Worm (Caenorhabditis elegans) whole organism, L3 larva: ENCODE data around the gene K09G1.1.

ENCODE experiments used
- R02D3.7 ChIP-seq: fragments of 150-350 bp; optimal IDR thresholded peaks from 2 replicates; lab custom pipeline; 2014; ENCODE audit warnings: missing biosample characterization, missing genetic modification characterization
- ZK546.5 ChIP-seq: sonication (generic microtip); optimal IDR thresholded peaks from 2 replicates; lab custom pipeline; 2017; ENCODE audit warnings: missing biosample characterization, missing genetic modification characterization
- ama-1 ChIP-seq: fragments of 150-350 bp; optimal IDR thresholded peaks from 2 replicates; lab custom pipeline; 2018
- ceh-16 ChIP-seq: sonication (generic microtip); optimal IDR thresholded peaks from 2 replicates; lab custom pipeline; 2017; ENCODE audit warnings: missing biosample characterization, missing genetic modification characterization
- ceh-28 ChIP-seq: fragments of 150-350 bp; optimal IDR thresholded peaks from 2 replicates; lab custom pipeline; 2014; ENCODE audit warnings: missing biosample characterization, missing genetic modification reagents, missing genetic modification characterization
- ceh-82 ChIP-seq: fragments of 150-350 bp; optimal IDR thresholded peaks from 2 replicates; lab custom pipeline; 2014; ENCODE audit warnings: missing biosample characterization, missing genetic modification characterization
- daf-12 ChIP-seq: fragments of 150-350 bp; optimal IDR thresholded peaks from 2 replicates; lab custom pipeline; 2014; ENCODE audit warnings: missing biosample characterization, missing genetic modification reagents, missing genetic modification characterization
- egl-27 ChIP-seq: sonication (generic microtip); optimal IDR thresholded peaks from 4 replicates; lab custom pipeline; 2017; ENCODE audit warnings: missing biosample characterization, missing genetic modification reagents, missing genetic modification characterization
- egl-5 ChIP-seq: fragments of 150-350 bp; optimal IDR thresholded peaks from 2 replicates; lab custom pipeline; 2017; ENCODE audit warnings: missing biosample characterization, missing genetic modification reagents, missing genetic modification characterization, inconsistent platforms
- elt-1 ChIP-seq: fragments of 150-350 bp; optimal IDR thresholded peaks from 2 replicates; lab custom pipeline; 2014; ENCODE audit warnings: missing biosample characterization, missing genetic modification characterization
- elt-2 ChIP-seq: sonication (generic microtip); optimal IDR thresholded peaks from 2 replicates; lab custom pipeline; 2016; ENCODE audit warnings: missing genetic modification reagents, mild to moderate bottlenecking, missing genetic modification characterization, missing compliant biosample characterization
- elt-3 ChIP-seq, 3 experiments: fragments of 150-350 bp in 1 of 3; sonication (generic microtip) in 2 of 3; optimal IDR thresholded peaks; 2 replicates in 2 of 3; 4 replicates in 1 of 3; lab custom pipeline; 2014 to 2017; ENCODE audit warnings: missing biosample characterization in 3 of 3, missing genetic modification characterization in 3 of 3
- eor-1 ChIP-seq, 2 experiments: fragments of 150-350 bp; optimal IDR thresholded peaks; 2 replicates each; lab custom pipeline; 2014 to 2018; ENCODE audit warnings: missing biosample characterization in 2 of 2, missing genetic modification characterization in 2 of 2
- fkh-10 ChIP-seq: sonication (generic microtip); optimal IDR thresholded peaks from 2 replicates; lab custom pipeline; 2017; ENCODE audit warnings: missing biosample characterization, missing genetic modification reagents, missing genetic modification characterization
- fkh-2 ChIP-seq: fragments of 150-350 bp; optimal IDR thresholded peaks from 2 replicates; lab custom pipeline; 2014; ENCODE audit warnings: missing biosample characterization, missing genetic modification reagents, missing genetic modification characterization
- jun-1 ChIP-seq: fragments of 150-350 bp; optimal IDR thresholded peaks from 2 replicates; lab custom pipeline; 2014; ENCODE audit warnings: missing biosample characterization, missing genetic modification reagents, missing genetic modification characterization
- lin-15B ChIP-seq: fragments of 150-350 bp; optimal IDR thresholded peaks from 2 replicates; lab custom pipeline; 2014; ENCODE audit warnings: missing biosample characterization, missing genetic modification characterization
- lin-39 ChIP-seq: fragments of 150-350 bp; optimal IDR thresholded peaks from 2 replicates; lab custom pipeline; 2018; ENCODE audit warnings: missing biosample characterization, missing genetic modification reagents, missing genetic modification characterization
- lsy-12 ChIP-seq: sonication (generic microtip); optimal IDR thresholded peaks from 2 replicates; lab custom pipeline; 2016; ENCODE audit warnings: mild to moderate bottlenecking, missing genetic modification characterization, missing compliant biosample characterization
- nfya-1 ChIP-seq: sonication (generic microtip); optimal IDR thresholded peaks from 2 replicates; lab custom pipeline; 2017; ENCODE audit warnings: missing genetic modification characterization, mild to moderate bottlenecking, missing compliant biosample characterization, antibody characterized with exemption, moderate library complexity; ENCODE audit not compliant: insufficient read depth
- nhr-12 ChIP-seq: fragments of 150-350 bp; optimal IDR thresholded peaks from 2 replicates; lab custom pipeline; 2014; ENCODE audit warnings: missing biosample characterization, missing genetic modification characterization
- nhr-23 ChIP-seq: fragments of 150-350 bp; optimal IDR thresholded peaks from 2 replicates; lab custom pipeline; 2014; ENCODE audit warnings: missing biosample characterization, missing genetic modification reagents, missing genetic modification characterization
- nhr-237 ChIP-seq: fragments of 150-350 bp; optimal IDR thresholded peaks from 2 replicates; lab custom pipeline; 2014; ENCODE audit warnings: missing biosample characterization, missing genetic modification characterization
- nhr-25 ChIP-seq: sonication (generic microtip); optimal IDR thresholded peaks from 2 replicates; lab custom pipeline; 2017; ENCODE audit warnings: missing biosample characterization, missing genetic modification characterization
- nhr-28 ChIP-seq: fragments of 150-350 bp; optimal IDR thresholded peaks from 2 replicates; lab custom pipeline; 2014; ENCODE audit warnings: missing biosample characterization, missing genetic modification characterization
- nhr-43 ChIP-seq: sonication (generic microtip); optimal IDR thresholded peaks from 2 replicates; lab custom pipeline; 2016; ENCODE audit warnings: mild to moderate bottlenecking, missing genetic modification characterization, missing compliant biosample characterization; ENCODE audit not compliant: poor library complexity, severe bottlenecking
- nhr-77 ChIP-seq: fragments of 150-350 bp; optimal IDR thresholded peaks from 2 replicates; lab custom pipeline; 2014; ENCODE audit warnings: missing biosample characterization, missing genetic modification characterization
- pha-4 ChIP-seq: fragments of 150-350 bp; optimal IDR thresholded peaks from 2 replicates; lab custom pipeline; 2014; ENCODE audit warnings: missing biosample characterization, missing genetic modification reagents, missing genetic modification characterization
- pqm-1 ChIP-seq: fragments of 150-350 bp; optimal IDR thresholded peaks from 2 replicates; lab custom pipeline; 2017; ENCODE audit warnings: missing biosample characterization, missing genetic modification characterization, inconsistent platforms
- sea-2 ChIP-seq: fragments of 150-350 bp; sonication (generic microtip); optimal IDR thresholded peaks from 4 replicates; lab custom pipeline; 2014; ENCODE audit warnings: missing biosample characterization, missing genetic modification reagents, missing genetic modification characterization
- skn-1 ChIP-seq: fragments of 150-350 bp; optimal IDR thresholded peaks from 2 replicates; lab custom pipeline; 2014; ENCODE audit warnings: missing biosample characterization, missing genetic modification characterization
- snpc-4 ChIP-seq: fragments of 150-350 bp; optimal IDR thresholded peaks from 2 replicates; lab custom pipeline; 2014; ENCODE audit warnings: missing biosample characterization, missing genetic modification characterization
- tbx-2 ChIP-seq: sonication (generic microtip); optimal IDR thresholded peaks from 2 replicates; lab custom pipeline; 2016; ENCODE audit warnings: mild to moderate bottlenecking, missing genetic modification characterization, missing compliant biosample characterization
- unc-39 ChIP-seq: sonication (generic microtip); optimal IDR thresholded peaks from 4 replicates; lab custom pipeline; 2017; ENCODE audit warnings: missing biosample characterization, missing genetic modification characterization
- unc-62 ChIP-seq: fragments of 150-350 bp; sonication (generic microtip); optimal IDR thresholded peaks from 4 replicates; lab custom pipeline; 2014; ENCODE audit warnings: missing biosample characterization, missing genetic modification reagents, missing genetic modification characterization
- zag-1 ChIP-seq: fragments of 150-350 bp; optimal IDR thresholded peaks from 2 replicates; lab custom pipeline; 2014; ENCODE audit warnings: missing biosample characterization, missing genetic modification characterization
- ztf-11 ChIP-seq: fragments of 150-350 bp; optimal IDR thresholded peaks from 2 replicates; lab custom pipeline; 2014; ENCODE audit warnings: missing biosample characterization, missing genetic modification characterization
- ztf-4 ChIP-seq: fragments of 150-350 bp; optimal IDR thresholded peaks from 2 replicates; lab custom pipeline; 2014; ENCODE audit warnings: missing biosample characterization, missing genetic modification characterization

The K09G1.1 gene

DNA sequence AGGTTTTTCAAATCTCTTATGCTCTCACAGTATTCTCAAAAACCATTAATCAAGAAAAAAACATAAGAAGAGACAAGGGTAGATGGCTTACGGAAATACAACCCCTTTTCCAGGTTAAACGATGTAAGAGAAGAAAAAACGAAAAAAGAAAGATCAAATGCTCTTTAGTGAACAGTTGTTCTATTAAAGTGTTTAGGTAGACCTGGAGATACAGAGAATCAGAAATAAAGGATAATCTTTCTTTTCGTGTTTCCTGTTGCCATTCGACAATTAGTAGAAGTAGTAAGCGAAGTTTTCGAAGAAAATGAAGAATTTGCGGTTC is at the start of gene K09G1.1:
K09G1.1 (plus strand) TSS at position 223 of the 322 bp plus-strand sequence.
- TF ChIP-seq nhr-43 (tag; lab: Kevin White, UChicago) (no peak), fkh-10 (GFP tag; lab: Kevin White, UChicago) (no peak), nhr-23 (no peak), elt-2 (tag; lab: Kevin White, UChicago) (no peak), pha-4 (tag; lab: Kevin White, UChicago) (no peak), sea-2 (GFP tag; lab: Kevin White, UChicago) (no peak)

DNA sequence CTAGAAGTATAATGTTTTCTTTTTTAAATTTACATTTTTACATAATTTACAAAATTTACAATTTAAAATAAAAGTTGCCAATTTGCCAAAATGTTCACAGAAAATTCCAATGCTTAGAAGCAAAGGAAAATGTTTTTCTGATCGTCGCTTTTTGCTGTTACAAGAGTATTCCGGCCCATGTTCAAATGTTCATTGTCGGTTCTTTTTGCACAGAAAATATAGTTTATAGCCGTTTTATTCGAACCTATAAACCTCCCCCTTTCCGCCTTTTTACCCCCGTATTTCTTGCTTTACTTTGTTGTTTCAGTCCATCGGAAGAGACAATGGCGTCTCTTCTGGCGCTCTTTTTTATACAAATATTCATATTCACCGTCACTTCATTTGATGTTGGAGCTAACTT is 48.7 kb upstream of the K09G1.1 start, which contains the start of gene tag-329:
tag-329 (plus strand) TSS at position 301 of the 400 bp plus-strand sequence.
- TF ChIP-seq zag-1 (tag; lab: Kevin White, UChicago) (no peak), ztf-4 (tag; lab: Kevin White, UChicago) (no peak), nhr-43 (tag; lab: Kevin White, UChicago) (no peak), nhr-237 (tag; lab: Kevin White, UChicago) (no peak), egl-5 (no peak), ceh-28 (tag; lab: Kevin White, UChicago) (no peak), snpc-4 (tag; lab: Kevin White, UChicago) (no peak), daf-12 (tag; lab: Kevin White, UChicago) (no peak), tbx-2 (tag; lab: Kevin White, UChicago) (no peak)

DNA sequence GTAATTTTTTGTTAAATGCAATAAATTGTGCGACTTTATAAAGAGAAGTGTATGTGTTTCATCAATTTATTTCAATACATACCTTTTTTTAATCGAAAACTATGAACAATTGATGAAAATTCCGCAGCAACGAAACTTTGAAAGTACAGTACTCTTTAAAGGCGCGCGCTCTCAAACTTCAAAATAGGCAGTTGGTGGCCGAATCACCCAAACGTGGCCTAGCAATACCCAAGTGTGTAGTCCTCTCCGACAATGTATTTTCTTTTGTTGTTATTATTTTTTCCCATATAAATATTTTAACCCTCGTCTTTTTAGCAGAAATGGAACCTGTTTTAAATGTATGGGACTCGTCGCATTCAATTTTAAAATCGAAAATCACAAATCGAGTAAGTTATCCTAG is 46.8 kb upstream of the K09G1.1 start, which contains the start of gene C50F4.4:
C50F4.4 (plus strand) TSS at position 267 of the 400 bp plus-strand sequence.
- no peak for TF ChIP-seq nhr-77
- TF ChIP-seq nhr-43 (tag; lab: Kevin White, UChicago) = peak; percentile 30
- TF ChIP-seq elt-1 (tag; lab: Kevin White, UChicago) = no peak
- TF ChIP-seq nhr-23 = no peak
- TF ChIP-seq elt-2 (tag; lab: Kevin White, UChicago) = peak; percentile 6
- TF ChIP-seq nfya-1 (tag; lab: Kevin White, UChicago) = no peak
- TF ChIP-seq lin-15B (tag; lab: Kevin White, UChicago) = peak; percentile 28
- no peak for TF ChIP-seq nhr-237 (tag; lab: Kevin White, UChicago)
- TF ChIP-seq egl-5 = no peak
- TF ChIP-seq sea-2 (GFP tag; lab: Kevin White, UChicago) = no peak
- TF ChIP-seq ZK546.5 (tag; lab: Kevin White, UChicago) = no peak
- no peak for TF ChIP-seq lin-39 (tag; lab: Kevin White, UChicago)
- peak; percentile 49 for TF ChIP-seq snpc-4 (tag; lab: Kevin White, UChicago)
- no peak for TF ChIP-seq nhr-12 (tag; lab: Kevin White, UChicago)
- no peak for TF ChIP-seq nhr-25 (tag; lab: Kevin White, UChicago)
- no peak for TF ChIP-seq R02D3.7 (tag; lab: Kevin White, UChicago)
- TF ChIP-seq pqm-1 (tag; lab: Kevin White, UChicago) = no peak
- no peak for TF ChIP-seq daf-12 (tag; lab: Kevin White, UChicago)
- TF ChIP-seq fkh-2 (tag; lab: Kevin White, UChicago) = no peak
- TF ChIP-seq unc-62 (GFP tag; lab: Kevin White, UChicago) = no peak
- no peak for TF ChIP-seq skn-1
- no peak for TF ChIP-seq jun-1
- TF ChIP-seq ztf-11 (tag; lab: Kevin White, UChicago) = no peak
- TF ChIP-seq ceh-28 (tag; lab: Kevin White, UChicago) = no peak
- no peak for TF ChIP-seq nhr-28
- TF ChIP-seq ceh-16 (tag; lab: Kevin White, UChicago) = no peak
- TF ChIP-seq, all 47 proteins: peak for 4

ce11 chrV:9539638-9540037 is 43.7 kb upstream of the K09G1.1 start, which contains the start of gene C50F4.12:
Gene C50F4.12, minus strand, starts transcription at chrV:9539738.
- TF ChIP-seq nhr-77 (no peak), elt-3 (tag; optimal IDR thresholded peaks at IDR 0.05; lab: Kevin White, UChicago) (no peak), egl-27 (no peak), ama-1 (no peak), ceh-82 (tag; lab: Kevin White, UChicago) (no peak), tbx-2 (tag; lab: Kevin White, UChicago) (no peak), ztf-4 (tag; lab: Kevin White, UChicago) (no peak), nhr-43 (tag; lab: Kevin White, UChicago) (no peak), elt-2 (tag; lab: Kevin White, UChicago) (no peak), nhr-12 (tag; lab: Kevin White, UChicago) (no peak), unc-39 (tag; lab: Kevin White, UChicago) (no peak), lsy-12 (tag; lab: Kevin White, UChicago) (no peak), eor-1 (tag; optimal IDR thresholded peaks at IDR 0.05; lab: Kevin White, UChicago) (no peak)
